Worm (Caenorhabditis elegans) whole organism, mixed stage, embryonic: ENCODE measurements around the gene F58G1.2.

Source experiments
- lsy-2 ChIP-seq: fragments of 150-350 bp; optimal IDR thresholded peaks from 2 replicates; lab custom pipeline; 2014; ENCODE audit warnings: missing biosample characterization, missing genetic modification characterization
- nhr-12 ChIP-seq: fragments of 150-350 bp; optimal IDR thresholded peaks from 2 replicates; lab custom pipeline; 2014; ENCODE audit warnings: missing biosample characterization, missing genetic modification characterization

ce11 chrII:12968448-12968969 lies 49.7 kb upstream of the F58G1.2 start:
- no peak for TF ChIP-seq nhr-12 (tag; lab: Kevin White, UChicago)
- TF ChIP-seq lsy-2 (tag; lab: Kevin White, UChicago), result no peak
